Fruit fly (Drosophila melanogaster): Measurements from ENCODE around the gene Ranbp21.

The Ranbp21 gene

dm6 chrX:19603953-19604352 lies 48.1 kb downstream of the Ranbp21 start (continued):
- peak in 1 of 3 experiments; percentile 20 for TF ChIP-seq lola (GFP tag; optimal IDR thresholded peaks at IDR 0.05)
- TF ChIP-seq CG33213 (GFP tag; optimal IDR thresholded peaks at IDR 0.05), result no peak
- no peak for TF ChIP-seq CG14860 (GFP tag; IDR thresholded peaks at IDR 0.05; ENCODE audit: partially characterized antibody)
- TF ChIP-seq phol (tag; optimal IDR thresholded peaks at IDR 0.05), result peak; percentile 69
- TF ChIP-seq MBD-R2 (GFP tag; IDR thresholded peaks at IDR 0.05), result peak; percentile 75
- peak; percentile 62; the same call in 1 of the 2 replicates for TF ChIP-seq sens-2 (GFP tag; IDR thresholded peaks at IDR 0.05)
- peak; percentile 74 for TF ChIP-seq CG6175 (GFP tag; IDR thresholded peaks at IDR 0.05)
- no peak for TF ChIP-seq hth (optimal IDR thresholded peaks at IDR 0.05)
- TF ChIP-seq Max (GFP tag; optimal IDR thresholded peaks at IDR 0.05), result peak; percentile 52
- TF ChIP-seq Dref (GFP tag; IDR thresholded peaks at IDR 0.05), result 0 out of 2 replicates have a peak, but pooled peaks have one; percentile 26
- peak; percentile 6 for TF ChIP-seq CG3995 (GFP tag; optimal IDR thresholded peaks at IDR 0.05)
- TF ChIP-seq aop (GFP tag; IDR thresholded peaks at IDR 0.05), result peak; percentile 52; the same call in 1 of the 2 replicates
- TF ChIP-seq btn (GFP tag; optimal IDR thresholded peaks at IDR 0.05), result no peak
- TF ChIP-seq Ada2b (GFP tag; IDR thresholded peaks at IDR 0.05), result peak; percentile 91
- peak; percentile 57 for TF ChIP-seq ems (GFP tag; optimal IDR thresholded peaks at IDR 0.05)
- TF ChIP-seq crc (GFP tag; optimal IDR thresholded peaks at IDR 0.05), result peak; percentile 36
- peak; percentile 80; the same call in 1 of the 2 replicates for TF ChIP-seq ranshi (GFP tag; IDR thresholded peaks at IDR 0.05)
- TF ChIP-seq gcm (GFP tag; optimal IDR thresholded peaks at IDR 0.05), result peak; percentile 43
- no peak for TF ChIP-seq TFAM (GFP tag; optimal IDR thresholded peaks at IDR 0.05)
- TF ChIP-seq CG30431 (GFP tag; optimal IDR thresholded peaks at IDR 0.05), result peak; percentile 43
- peak; percentile 61 for TF ChIP-seq CG5953 (GFP tag; IDR thresholded peaks at IDR 0.05)
- TF ChIP-seq ap (GFP tag; IDR thresholded peaks at IDR 0.05), result peak; percentile 58
- TF ChIP-seq Gug (GFP tag; IDR thresholded peaks at IDR 0.05), result peak; percentile 70; the same call in 3 of the 4 replicates
- TF ChIP-seq Adf1 (GFP tag; IDR thresholded peaks at IDR 0.05), result peak; percentile 56; the same call in 1 of the 2 replicates
- peak; percentile 25 for TF ChIP-seq CG15696 (tag; optimal IDR thresholded peaks at IDR 0.05)
- peak; percentile 59 for TF ChIP-seq CG10267 (tag; optimal IDR thresholded peaks at IDR 0.05)
- peak; percentile 70 for TF ChIP-seq E2f1 (GFP tag; IDR thresholded peaks at IDR 0.05)
- TF ChIP-seq CG12769 (tag; optimal IDR thresholded peaks at IDR 0.05), result peak; percentile 94
- TF ChIP-seq CG8478 (optimal IDR thresholded peaks at IDR 0.05), result no peak
- peak; percentile 54 for TF ChIP-seq CG4404 (GFP tag; IDR thresholded peaks at IDR 0.05)
- TF ChIP-seq NfI (GFP tag; optimal IDR thresholded peaks at IDR 0.05), result peak; percentile 80
- TF ChIP-seq CG5245 (GFP tag; optimal IDR thresholded peaks at IDR 0.05), result peak; percentile 59
- TF ChIP-seq CG13775 (GFP tag; optimal IDR thresholded peaks at IDR 0.05), result peak; percentile 65
- TF ChIP-seq schlank (tag; optimal IDR thresholded peaks at IDR 0.05), result peak; percentile 77
- no peak for TF ChIP-seq Sin3A (optimal IDR thresholded peaks at IDR 0.05)
- TF ChIP-seq CG2712 (tag; optimal IDR thresholded peaks at IDR 0.05), result peak; percentile 70
- peak; percentile 64 for TF ChIP-seq CG15601 (tag; optimal IDR thresholded peaks at IDR 0.05)
- TF ChIP-seq abd-A (tag; optimal IDR thresholded peaks at IDR 0.05), result peak; percentile 13
- peak; percentile 61; the same call in 1 of the 2 replicates for TF ChIP-seq Nf-YA (GFP tag; IDR thresholded peaks at IDR 0.05)
- TF ChIP-seq CG7271 (tag; optimal IDR thresholded peaks at IDR 0.05), result peak; percentile 7
- TF ChIP-seq CG30020 (tag; optimal IDR thresholded peaks at IDR 0.05), result peak; percentile 6
- TF ChIP-seq slou (GFP tag; optimal IDR thresholded peaks at IDR 0.05), result peak; percentile 70
- TF ChIP-seq tup (GFP tag; optimal IDR thresholded peaks at IDR 0.05), result no peak
- TF ChIP-seq trh (GFP tag; optimal IDR thresholded peaks at IDR 0.05), result no peak
- no peak for TF ChIP-seq ftz-f1 (GFP tag; optimal IDR thresholded peaks at IDR 0.05)
- no peak for TF ChIP-seq ro (GFP tag; IDR thresholded peaks at IDR 0.05)
- no peak for TF ChIP-seq mld (GFP tag; IDR thresholded peaks at IDR 0.05; ENCODE audit: partially characterized antibody)
- TF ChIP-seq CG12942 (GFP tag; optimal IDR thresholded peaks at IDR 0.05), result peak; percentile 48
- peak; percentile 19 for TF ChIP-seq Myb (GFP tag; optimal IDR thresholded peaks at IDR 0.05)
- TF ChIP-seq CG6791 (GFP tag; IDR thresholded peaks at IDR 0.05; ENCODE audit: partially characterized antibody), result no peak
- peak; percentile 32 for TF ChIP-seq CG8944 (GFP tag; optimal IDR thresholded peaks at IDR 0.05)
- TF ChIP-seq CG4707 (GFP tag; optimal IDR thresholded peaks at IDR 0.05), result peak; percentile 13

Data from whole organism, embryonic.